Fruit fly (Drosophila melanogaster) Kc167 (cell line): ENCODE data around the gene Taf3.

ENCODE experiments used
- Myc ChIP-seq: fragments of >200 bp; optimal IDR thresholded peaks from 2 replicates; lab custom pipeline; 2017; ENCODE audit warnings: missing external identifiers
- Sin3A ChIP-seq: fragments of >200 bp; optimal IDR thresholded peaks from 2 replicates; lab custom pipeline; 2018; ENCODE audit warnings: missing external identifiers
- h ChIP-seq: fragments of >200 bp; optimal IDR thresholded peaks from 3 replicates; lab custom pipeline; 2018; ENCODE audit warnings: missing external identifiers
- insv ChIP-seq: fragments of >200 bp; optimal IDR thresholded peaks from 3 replicates; lab custom pipeline; 2018; ENCODE audit warnings: missing external identifiers
- psq ChIP-seq: fragments of >200 bp; optimal IDR thresholded peaks from 2 replicates; lab custom pipeline; 2017; ENCODE audit warnings: missing external identifiers
- ttk ChIP-seq: sonication (Bioruptor generic); optimal IDR thresholded peaks from 2 replicates; lab custom pipeline; 2017; ENCODE audit warnings: missing external identifiers

DNA sequence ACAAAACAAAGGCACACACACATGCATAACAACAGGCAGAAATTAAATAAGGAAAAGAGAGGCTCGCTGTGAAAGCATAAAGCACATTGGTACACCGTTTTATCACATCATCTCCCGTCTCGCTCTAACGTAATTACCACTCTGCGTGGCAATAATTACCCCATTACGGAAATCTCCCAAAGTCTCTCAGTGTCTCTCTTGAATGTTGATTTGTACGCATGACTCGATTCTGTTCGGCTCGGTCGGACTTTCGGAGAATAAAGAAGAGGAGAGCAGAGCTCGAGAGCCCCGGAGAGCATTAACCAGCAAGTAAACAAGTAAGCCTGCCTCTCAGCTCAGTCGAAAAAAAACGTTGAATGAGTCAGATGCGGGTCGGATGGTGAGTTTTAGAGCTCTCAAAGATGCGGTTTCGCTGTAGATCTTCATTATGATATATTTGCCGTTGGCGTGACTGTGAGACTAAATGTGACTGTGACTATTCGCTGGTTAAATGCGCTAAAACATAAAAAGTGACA is 34.9 kb upstream of the Taf3 start, which contains the start of gene zfh2:
- TF ChIP-seq insv (no peak), Myc (no peak), h (lab: Kevin White, UChicago) (no peak), psq (lab: Kevin White, UChicago) (no peak), Sin3A (lab: Kevin White, UChicago) (no peak), ttk (lab: Kevin White, UChicago) (no peak)
